Fruit fly (Drosophila melanogaster) whole organism, pupa: ENCODE results near the gene Ras85D.

ENCODE experiments used
- CG10348 ChIP-seq: fragments of 200-800 bp; sonication (Bioruptor generic); IDR thresholded peaks from 2 replicates; pipeline ENCODE4 v1.3.6; 2022; ENCODE audit warnings: missing biosample characterization, missing genetic modification characterization
- CG12605 ChIP-seq: fragments of 200-800 bp; sonication (Bioruptor generic); IDR thresholded peaks from 2 replicates; pipeline ENCODE4 v1.3.6; 2022; ENCODE audit warnings: missing biosample characterization, missing genetic modification characterization
- CG13204 ChIP-seq: fragments of 200-800 bp; sonication (Bioruptor generic); optimal IDR thresholded peaks from 2 replicates; lab custom pipeline; 2018; ENCODE audit warnings: missing biosample characterization, mild to moderate bottlenecking, missing genetic modification characterization, moderate library complexity
- CG14655 ChIP-seq: fragments of 200-800 bp; sonication (Bioruptor generic); optimal IDR thresholded peaks from 3 replicates; lab custom pipeline; 2017; ENCODE audit warnings: mild to moderate bottlenecking, missing biosample characterization, missing genetic modification reagents, missing genetic modification characterization
- CG15710 ChIP-seq: fragments of 200-800 bp; sonication (Bioruptor generic); optimal IDR thresholded peaks from 2 replicates; lab custom pipeline; 2018; ENCODE audit warnings: missing biosample characterization, mild to moderate bottlenecking, missing genetic modification characterization, moderate library complexity
- CG17806 ChIP-seq: fragments of 200-800 bp; sonication (Bioruptor generic); optimal IDR thresholded peaks from 2 replicates; lab custom pipeline; 2018; ENCODE audit warnings: missing biosample characterization, mild to moderate bottlenecking, missing genetic modification characterization, moderate library complexity
- CG32121 ChIP-seq: fragments of 200-800 bp; sonication (Bioruptor generic); IDR thresholded peaks from 2 replicates; pipeline ENCODE4 v1.3.6; 2022; ENCODE audit warnings: missing biosample characterization, missing genetic modification characterization
- CG34367 ChIP-seq: fragments of 200-800 bp; sonication (Bioruptor generic); optimal IDR thresholded peaks from 2 replicates; lab custom pipeline; 2018; ENCODE audit warnings: missing biosample characterization, mild to moderate bottlenecking, missing genetic modification characterization
- CG4496 ChIP-seq: fragments of 200-800 bp; sonication (Bioruptor generic); IDR thresholded peaks from 3 replicates; pipeline ENCODE4 v1.3.6; 2022; ENCODE audit warnings: missing biosample characterization, missing genetic modification characterization
- CG8159 ChIP-seq: fragments of 200-800 bp; sonication (Bioruptor generic); optimal IDR thresholded peaks from 3 replicates; lab custom pipeline; 2018; ENCODE audit warnings: missing biosample characterization, mild to moderate bottlenecking, missing genetic modification characterization, moderate library complexity
- CG8301 ChIP-seq: fragments of 200-800 bp; sonication (Bioruptor generic); optimal IDR thresholded peaks from 2 replicates; lab custom pipeline; 2018; ENCODE audit warnings: missing biosample characterization, mild to moderate bottlenecking, missing genetic modification characterization
- CG9948 ChIP-seq: fragments of 200-800 bp; sonication (Bioruptor generic); optimal IDR thresholded peaks from 2 replicates; lab custom pipeline; 2018; ENCODE audit warnings: missing biosample characterization, mild to moderate bottlenecking, missing genetic modification characterization, moderate library complexity
- D1 ChIP-seq: fragments of 200-800 bp; sonication (Bioruptor generic); optimal IDR thresholded peaks from 2 replicates; lab custom pipeline; 2018; ENCODE audit warnings: missing biosample characterization, mild to moderate bottlenecking, missing genetic modification characterization, moderate library complexity
- EcR ChIP-seq: fragments of 200-800 bp; sonication (Bioruptor generic); optimal IDR thresholded peaks from 3 replicates; lab custom pipeline; 2019; ENCODE audit warnings: missing biosample characterization, missing genetic modification characterization, mild to moderate bottlenecking, moderate library complexity, missing genetic modification reagents
- Ets98B ChIP-seq: fragments of 200-800 bp; sonication (Bioruptor generic); IDR thresholded peaks from 2 replicates; pipeline ENCODE4 v1.3.6; 2022; ENCODE audit warnings: missing biosample characterization, missing genetic modification characterization
- Pif1A ChIP-seq: fragments of 200-800 bp; sonication (Bioruptor generic); optimal IDR thresholded peaks from 3 replicates; lab custom pipeline; 2016; ENCODE audit warnings: missing biosample characterization, missing genetic modification characterization
- Pif1B ChIP-seq: fragments of 200-800 bp; sonication (Bioruptor generic); optimal IDR thresholded peaks from 3 replicates; lab custom pipeline; 2016; ENCODE audit warnings: missing biosample characterization, missing genetic modification characterization
- Snoo ChIP-seq: fragments of 200-800 bp; sonication (Bioruptor generic); optimal IDR thresholded peaks from 3 replicates; lab custom pipeline; 2017; ENCODE audit warnings: missing biosample characterization, mild to moderate bottlenecking, missing genetic modification characterization, inconsistent platforms
- fd96Ca ChIP-seq: fragments of 200-800 bp; sonication (Bioruptor generic); IDR thresholded peaks from 3 replicates; pipeline ENCODE4 v1.3.6; 2022; ENCODE audit warnings: missing biosample characterization, missing genetic modification characterization
- gl ChIP-seq: fragments of 200-800 bp; sonication (Bioruptor generic); optimal IDR thresholded peaks from 2 replicates; lab custom pipeline; 2018; ENCODE audit warnings: missing biosample characterization, mild to moderate bottlenecking, missing genetic modification characterization
- rn ChIP-seq: fragments of 200-800 bp; sonication (Bioruptor generic); IDR thresholded peaks from 2 replicates; pipeline ENCODE4 v1.3.6; 2022; ENCODE audit warnings: missing biosample characterization, missing genetic modification characterization

Gene Ras85D

dm6 chr3R:9501489-9502415 is 11.1 kb downstream of the Ras85D start:
- TF ChIP-seq CG17806 (tag; lab: Kevin White, UChicago) (no peak), CG9948 (tag; lab: Kevin White, UChicago) (no peak), fd96Ca (GFP tag; lab: Robert Waterston, UW) (no peak), CG4496 (no peak), CG14655 (no peak), CG10348 (no peak), CG15710 (tag; lab: Kevin White, UChicago) (no peak), Ets98B (no peak), rn (no peak), CG34367 (tag; lab: Kevin White, UChicago) (no peak), EcR (no peak), Snoo (tag; lab: Kevin White, UChicago) (no peak), Pif1A (GFP tag; lab: Kevin White, UChicago) (no peak), CG8301 (tag; lab: Kevin White, UChicago) (no peak), CG8159 (tag; lab: Kevin White, UChicago) (no peak), gl (no peak)
- TF ChIP-seq, all 21 proteins: peak for 0

DNA sequence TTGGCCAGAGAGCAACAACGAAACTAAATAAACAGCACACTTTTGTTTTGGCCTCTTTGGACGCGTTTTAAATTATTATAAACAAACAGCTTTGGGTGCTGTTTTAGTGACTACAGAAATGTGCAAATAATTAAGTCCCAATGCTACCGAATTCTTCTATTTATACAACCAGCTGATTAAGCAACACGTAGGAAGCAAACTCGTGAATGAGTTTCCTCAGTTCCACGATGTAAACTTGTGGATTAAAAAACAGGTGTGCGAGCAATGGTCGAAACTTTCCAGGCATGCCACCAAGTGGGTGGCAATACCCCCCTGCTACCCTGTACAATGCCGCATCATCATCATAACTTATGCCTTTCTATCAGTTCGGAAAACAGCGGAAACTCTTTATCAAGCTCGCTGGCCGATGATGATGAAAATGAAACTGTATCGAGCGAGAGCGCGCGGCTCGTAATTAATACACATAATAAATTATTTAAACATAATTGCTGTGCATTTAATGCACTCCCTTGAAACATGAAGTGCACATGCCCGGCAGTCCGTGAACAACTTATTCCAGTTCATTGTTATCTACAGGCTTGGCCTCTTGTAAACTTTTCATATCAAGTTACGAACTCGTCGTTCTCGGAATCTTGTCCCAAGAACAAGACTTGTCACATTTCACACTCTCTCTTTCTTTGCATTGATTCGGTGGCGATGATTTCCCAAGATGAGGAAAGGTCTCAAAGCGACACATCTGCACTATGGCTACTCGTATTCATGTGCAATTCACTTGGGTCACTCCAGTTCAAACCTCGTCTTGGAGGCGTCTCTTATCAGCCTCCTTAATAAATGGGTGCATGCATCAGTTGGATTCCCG is 12.4 kb downstream of the Ras85D start:
- TF ChIP-seq gl = no peak
- TF ChIP-seq CG4496 = 0 out of 3 replicates have a peak, but pooled peaks have one; percentile 12
- TF ChIP-seq CG17806 (tag; lab: Kevin White, UChicago) = no peak
- TF ChIP-seq EcR = peak; percentile 91

- TF ChIP-seq CG32121 (GFP tag; lab: Robert Waterston, UW) (no peak), CG15710 (tag; lab: Kevin White, UChicago) (no peak), fd96Ca (GFP tag; lab: Robert Waterston, UW) (no peak), gl (no peak), CG12605 (GFP tag; lab: Robert Waterston, UW) (no peak), CG13204 (GFP tag; lab: Kevin White, UChicago) (no peak), CG4496 (no peak), Snoo (tag; lab: Kevin White, UChicago) (no peak), CG10348 (no peak), CG8159 (tag; lab: Kevin White, UChicago) (no peak), CG17806 (tag; lab: Kevin White, UChicago) (no peak), Pif1A (GFP tag; lab: Kevin White, UChicago) (no peak), D1 (tag; lab: Kevin White, UChicago) (no peak), EcR (no peak), CG14655 (no peak), Ets98B (no peak), CG34367 (tag; lab: Kevin White, UChicago) (no peak), CG8301 (tag; lab: Kevin White, UChicago) (no peak), Pif1B (GFP tag; lab: Kevin White, UChicago) (no peak)
Observed at dm6 chr3R:9499238-9499637, 13.6 kb downstream of the Ras85D start.

DNA sequence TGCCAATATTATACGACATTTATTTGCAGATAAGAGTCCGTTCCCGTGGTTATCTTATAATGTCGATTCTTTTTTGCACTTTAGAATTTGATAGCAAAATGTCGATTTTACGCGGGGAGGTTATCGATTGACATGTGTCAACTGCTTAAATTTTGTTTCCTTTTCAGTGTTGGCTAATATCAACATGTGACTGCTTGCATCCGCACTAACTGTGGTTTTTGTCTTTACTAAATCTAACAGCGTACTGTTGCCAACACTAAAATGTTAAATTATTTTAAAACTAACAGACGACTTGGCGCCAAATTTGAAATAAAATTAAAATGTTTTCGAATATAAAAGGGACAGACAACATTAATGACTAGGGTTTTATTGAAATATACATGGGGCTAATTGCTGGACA is 16.1 kb downstream of the Ras85D start:
- TF ChIP-seq CG8301 (tag; lab: Kevin White, UChicago) = no peak
- TF ChIP-seq CG4496 = 0 out of 3 replicates have a peak, but pooled peaks have one; percentile 8
- TF ChIP-seq Snoo (tag; lab: Kevin White, UChicago) = peak; percentile 48
- TF ChIP-seq CG34367 (tag; lab: Kevin White, UChicago) = no peak
- no peak for TF ChIP-seq Pif1A (GFP tag; lab: Kevin White, UChicago)
- TF ChIP-seq EcR = no peak
- no peak for TF ChIP-seq CG17806 (tag; lab: Kevin White, UChicago)
- TF ChIP-seq CG15710 (tag; lab: Kevin White, UChicago) = peak; percentile 18
- peak; percentile 50 for TF ChIP-seq Ets98B
- TF ChIP-seq CG32121 (GFP tag; lab: Robert Waterston, UW) = no peak
- no peak for TF ChIP-seq fd96Ca (GFP tag; lab: Robert Waterston, UW)

- no peak for TF ChIP-seq Snoo (tag; lab: Kevin White, UChicago)
Observed at dm6 chr3R:9494627-9495009, 18.2 kb downstream of the Ras85D start, which contains the start of gene phu. phu (plus strand) TSS chr3R:9494801.
